Worm (Caenorhabditis elegans): ENCODE results near the gene F39G3.2.
A peak's percentile ranks its signal among the peaks of the same experiment; 100 is the strongest.

F39G3.2 gene

DNA sequence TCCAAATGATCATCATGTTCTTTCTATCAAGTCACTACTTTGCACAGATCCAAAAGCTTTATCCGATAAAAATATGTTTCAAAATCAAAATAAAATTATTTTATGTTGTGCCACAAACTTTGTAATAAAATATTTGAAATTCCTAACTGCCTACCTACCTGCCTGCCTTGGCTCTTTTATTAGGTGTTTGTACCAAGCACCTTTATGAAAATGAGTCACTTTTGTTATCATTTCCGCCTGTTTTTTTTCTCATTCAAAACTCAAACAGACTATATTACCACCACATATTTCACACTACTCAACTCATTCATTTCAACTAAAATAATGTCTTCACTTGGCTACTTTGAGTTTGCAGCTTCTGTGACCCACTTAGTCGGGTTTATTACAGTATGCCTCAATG, 13.2 kb upstream of the F39G3.2 start, which contains the start of gene F39G3.4:
Gene F39G3.4 (plus strand): TSS at position 301 of the 400 bp plus-strand sequence.
- no peak for TF ChIP-seq tbx-11 (GFP tag; IDR thresholded peaks at IDR 0.05)
- no peak for TF ChIP-seq B0310.2 (tag; optimal IDR thresholded peaks at IDR 0.05)
- TF ChIP-seq ama-1 (optimal IDR thresholded peaks at IDR 0.05), result no peak
- TF ChIP-seq F13C5.2 (tag; optimal IDR thresholded peaks at IDR 0.05), result no peak
- no peak for TF ChIP-seq tra-4 (tag; optimal IDR thresholded peaks at IDR 0.05)
- no peak for TF ChIP-seq hmbx-1 (tag; optimal IDR thresholded peaks at IDR 0.05)
- no peak for TF ChIP-seq ets-7 (tag; optimal IDR thresholded peaks at IDR 0.05)

DNA sequence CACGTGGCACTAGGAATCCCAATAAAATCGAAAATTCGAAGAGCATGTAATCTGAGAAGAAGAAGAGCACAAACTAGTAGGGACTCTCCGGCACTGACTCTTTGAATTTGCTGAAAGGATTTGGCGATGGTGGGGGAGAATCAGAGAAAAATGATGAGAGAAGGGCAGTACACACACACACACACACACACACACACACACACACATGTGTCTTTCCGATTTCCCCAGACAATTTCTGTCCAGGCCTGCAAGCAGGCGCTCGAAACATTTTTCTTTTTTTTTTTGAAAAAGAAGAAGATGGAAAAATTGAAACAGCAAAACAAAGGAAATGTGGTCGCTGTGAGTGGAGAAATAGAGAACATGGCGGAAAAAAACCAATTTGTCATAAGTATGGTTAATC, 7.6 kb upstream of the F39G3.2 start, which contains the start of gene tig-2:
Gene tig-2 (minus strand): TSS at position 87 of the 400 bp plus-strand sequence.
- no peak for TF ChIP-seq aly-1 (tag; optimal IDR thresholded peaks at IDR 0.05)
- TF ChIP-seq tbx-37 (GFP tag; conservative IDR thresholded peaks at IDR 0.05), result no peak
- no peak for TF ChIP-seq ceh-13 (GFP tag; optimal IDR thresholded peaks at IDR 0.05)
- TF ChIP-seq pes-1 (GFP tag; IDR thresholded peaks at IDR 0.05), result no peak
- no peak for TF ChIP-seq B0310.2 (tag; optimal IDR thresholded peaks at IDR 0.05)
- TF ChIP-seq ama-1 (optimal IDR thresholded peaks at IDR 0.05), result no peak
- TF ChIP-seq ets-7 (tag; optimal IDR thresholded peaks at IDR 0.05), result no peak
- TF ChIP-seq ceh-36 (tag; optimal IDR thresholded peaks at IDR 0.05), result no peak
- TF ChIP-seq F13C5.2 (tag; optimal IDR thresholded peaks at IDR 0.05), result no peak
- TF ChIP-seq sea-1 (GFP tag; conservative IDR thresholded peaks at IDR 0.05), result no peak
- TF ChIP-seq tbx-11 (GFP tag; IDR thresholded peaks at IDR 0.05), result no peak
- no peak for TF ChIP-seq flt-1 (GFP tag; IDR thresholded peaks at IDR 0.05)
- TF ChIP-seq hmbx-1 (tag; optimal IDR thresholded peaks at IDR 0.05), result no peak
- no peak for TF ChIP-seq hmg-4 (GFP tag; optimal IDR thresholded peaks at IDR 0.05)

DNA sequence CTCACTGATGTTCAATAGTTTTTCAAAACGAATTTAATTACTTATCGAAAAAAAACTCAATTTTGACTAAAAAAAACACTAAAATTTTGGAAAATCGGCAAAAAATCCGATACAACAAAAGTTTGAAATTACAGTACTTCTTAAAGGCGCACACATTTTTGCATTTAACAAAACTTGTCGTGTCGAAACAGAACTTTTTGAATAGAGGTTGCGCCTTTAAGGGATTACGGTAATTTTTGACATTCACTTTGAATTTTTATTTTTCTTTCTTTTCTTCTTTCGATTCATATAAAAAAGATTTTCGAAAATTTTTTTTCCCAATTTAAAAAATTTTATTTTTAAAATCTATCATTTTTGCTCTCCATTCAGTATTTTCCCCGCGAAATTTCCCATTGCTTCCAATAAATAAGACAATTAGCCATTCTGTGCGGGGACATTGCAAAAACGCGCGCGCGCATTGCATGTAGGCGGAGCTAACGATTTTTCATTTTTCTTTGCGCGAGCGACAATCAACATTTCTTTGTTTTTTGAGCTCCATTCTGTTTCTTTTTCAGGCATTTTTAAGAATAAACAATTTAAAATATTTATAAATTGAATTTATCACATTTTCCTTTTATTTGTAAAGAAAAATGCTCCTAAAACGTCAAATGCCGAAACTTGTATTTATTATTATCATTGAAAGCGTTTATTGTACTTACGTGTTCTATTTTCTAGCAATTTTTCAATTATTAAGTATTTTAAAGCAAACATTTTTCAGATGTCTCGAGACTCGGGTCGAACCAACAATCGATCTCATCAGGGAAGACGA, 6.3 kb upstream of the F39G3.2 start, which contains the start of gene F39G3.3:
Gene F39G3.3 (plus strand): TSS at position 758 of the 808 bp plus-strand sequence.
- TF ChIP-seq scrt-1 (GFP tag; IDR thresholded peaks at IDR 0.05) (peak; percentile 85), B0310.2 (tag; optimal IDR thresholded peaks at IDR 0.05) (peak; percentile 65), flt-1 (GFP tag; IDR thresholded peaks at IDR 0.05) (peak; percentile 74), ama-1 (optimal IDR thresholded peaks at IDR 0.05) (no peak), F13C5.2 (tag; optimal IDR thresholded peaks at IDR 0.05) (peak; percentile 94), tra-4 (tag; optimal IDR thresholded peaks at IDR 0.05) (peak; percentile 15), tbx-11 (GFP tag; IDR thresholded peaks at IDR 0.05) (peak; percentile 87), ceh-36 (tag; optimal IDR thresholded peaks at IDR 0.05) (peak; percentile 81), sea-1 (GFP tag; conservative IDR thresholded peaks at IDR 0.05) (peak; percentile 74; the same call in 1 of the 2 replicates), tbx-37 (GFP tag; conservative IDR thresholded peaks at IDR 0.05) (peak; percentile 82), hmbx-1 (tag; optimal IDR thresholded peaks at IDR 0.05) (peak; percentile 63), pes-1 (GFP tag; IDR thresholded peaks at IDR 0.05) (peak; percentile 90), aly-1 (tag; optimal IDR thresholded peaks at IDR 0.05) (peak; percentile 65), ets-7 (tag; optimal IDR thresholded peaks at IDR 0.05) (peak; percentile 61), ceh-13 (GFP tag; optimal IDR thresholded peaks at IDR 0.05) (peak; percentile 83), hnd-1 (tag; optimal IDR thresholded peaks at IDR 0.05) (peak; percentile 75), hmg-4 (GFP tag; optimal IDR thresholded peaks at IDR 0.05) (peak; percentile 85)

DNA sequence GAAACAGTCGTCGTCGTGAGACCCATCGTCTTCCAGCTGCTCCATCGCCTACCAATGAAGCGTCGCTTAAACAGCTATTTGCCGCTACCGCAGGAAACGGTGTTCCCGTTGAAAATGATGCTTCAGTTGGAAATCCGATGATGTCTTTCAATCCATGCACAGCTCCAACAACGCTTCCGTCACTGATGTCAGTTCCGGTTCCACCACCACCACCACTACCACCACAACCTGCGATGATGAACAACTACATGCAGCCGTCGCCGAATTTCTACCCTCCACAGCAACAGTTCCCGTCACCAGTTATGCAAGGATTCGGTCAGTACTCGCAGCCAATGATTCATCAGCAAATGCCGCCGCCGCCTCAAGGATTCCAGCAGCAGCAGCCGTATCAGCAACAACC, 3.7 kb upstream of the F39G3.2 start:
- no peak for TF ChIP-seq hnd-1 (tag; optimal IDR thresholded peaks at IDR 0.05)
- TF ChIP-seq tbx-11 (GFP tag; IDR thresholded peaks at IDR 0.05), result no peak
- no peak for TF ChIP-seq hmbx-1 (tag; optimal IDR thresholded peaks at IDR 0.05)
- TF ChIP-seq ceh-36 (tag; optimal IDR thresholded peaks at IDR 0.05), result no peak
- no peak for TF ChIP-seq scrt-1 (GFP tag; IDR thresholded peaks at IDR 0.05)
- no peak for TF ChIP-seq hmg-4 (GFP tag; optimal IDR thresholded peaks at IDR 0.05)
- no peak for TF ChIP-seq tbx-37 (GFP tag; conservative IDR thresholded peaks at IDR 0.05)
- TF ChIP-seq aly-1 (tag; optimal IDR thresholded peaks at IDR 0.05), result no peak
- no peak for TF ChIP-seq pes-1 (GFP tag; IDR thresholded peaks at IDR 0.05)
- TF ChIP-seq ama-1 (optimal IDR thresholded peaks at IDR 0.05), result no peak
- no peak for TF ChIP-seq F13C5.2 (tag; optimal IDR thresholded peaks at IDR 0.05)
- TF ChIP-seq flt-1 (GFP tag; IDR thresholded peaks at IDR 0.05), result no peak
- TF ChIP-seq sea-1 (GFP tag; conservative IDR thresholded peaks at IDR 0.05), result no peak

DNA sequence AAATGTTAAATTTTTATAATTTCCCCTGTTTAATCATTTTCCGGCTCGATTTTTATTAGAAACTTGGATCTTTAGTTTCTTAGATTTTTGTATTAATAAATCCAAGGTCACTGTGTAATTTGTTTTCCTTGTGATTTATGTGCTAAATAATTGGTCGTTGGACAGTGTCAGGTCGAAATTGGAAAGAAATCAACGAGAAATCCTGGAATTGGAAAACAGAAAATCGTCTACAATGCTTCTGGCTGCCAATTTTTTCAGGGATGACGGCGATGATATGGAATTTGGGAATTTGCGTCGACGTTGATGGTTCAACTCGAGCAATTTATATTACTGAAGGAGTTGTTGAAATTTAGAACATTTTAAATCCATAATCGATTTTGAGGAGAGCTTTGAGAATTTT, 3.0 kb upstream of the F39G3.2 start:
- TF ChIP-seq ceh-13 (GFP tag; optimal IDR thresholded peaks at IDR 0.05) (no peak), F13C5.2 (tag; optimal IDR thresholded peaks at IDR 0.05) (no peak), hmg-4 (GFP tag; optimal IDR thresholded peaks at IDR 0.05) (no peak), hmbx-1 (tag; optimal IDR thresholded peaks at IDR 0.05) (no peak), scrt-1 (GFP tag; IDR thresholded peaks at IDR 0.05) (no peak), pes-1 (GFP tag; IDR thresholded peaks at IDR 0.05) (no peak)

DNA sequence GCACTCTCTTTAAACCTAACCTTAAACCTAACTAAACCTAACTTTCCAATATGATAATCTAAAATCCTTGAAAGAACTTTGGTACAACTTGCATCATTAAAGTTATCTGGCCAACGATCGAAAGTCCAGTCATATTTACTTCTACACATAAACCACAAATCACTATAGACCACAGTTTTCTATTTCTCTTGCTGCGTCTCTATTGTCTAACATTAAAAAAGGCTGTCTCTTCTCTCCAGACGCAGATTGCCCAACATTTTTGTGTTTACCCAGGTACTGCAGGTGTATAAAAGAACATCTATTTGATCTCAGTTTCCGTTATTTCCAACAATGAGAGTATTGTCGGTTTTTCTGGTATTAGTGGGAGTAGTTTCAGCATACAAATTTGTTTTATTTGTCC, 4.6 kb downstream of the F39G3.2 start, which contains the start of gene ugt-61:
Gene ugt-61 (plus strand): TSS at position 233 of the 400 bp plus-strand sequence.
- TF ChIP-seq hmbx-1 (tag; optimal IDR thresholded peaks at IDR 0.05) (no peak), F13C5.2 (tag; optimal IDR thresholded peaks at IDR 0.05) (no peak), hmg-4 (GFP tag; optimal IDR thresholded peaks at IDR 0.05) (no peak), ets-7 (tag; optimal IDR thresholded peaks at IDR 0.05) (no peak), tbx-11 (GFP tag; IDR thresholded peaks at IDR 0.05) (no peak)

DNA sequence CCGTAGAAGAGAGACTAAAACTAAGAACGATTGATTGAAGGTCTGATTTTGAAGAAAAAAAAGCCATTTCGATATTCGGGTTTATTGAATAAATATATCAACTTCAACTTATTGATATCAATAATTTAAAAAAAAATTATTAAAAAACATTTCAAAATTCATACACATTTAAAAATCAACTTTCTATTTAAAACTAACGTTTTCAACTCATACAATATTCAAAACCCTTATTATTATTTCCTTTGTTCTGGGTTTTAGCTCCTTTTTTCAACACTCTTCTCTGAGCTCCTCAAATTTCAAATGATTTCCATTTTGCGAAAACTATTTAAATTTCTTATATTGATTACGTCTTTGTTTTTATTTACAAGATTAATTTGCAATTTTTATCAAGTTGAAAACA, 7.6 kb downstream of the F39G3.2 start, which contains the start of gene C18G1.7:
Gene C18G1.7 (plus strand): TSS at position 301 of the 400 bp plus-strand sequence.
- TF ChIP-seq ceh-13 (GFP tag; optimal IDR thresholded peaks at IDR 0.05) (no peak), F13C5.2 (tag; optimal IDR thresholded peaks at IDR 0.05) (no peak), B0310.2 (tag; optimal IDR thresholded peaks at IDR 0.05) (no peak), sea-1 (GFP tag; conservative IDR thresholded peaks at IDR 0.05) (no peak)
